Worm (Caenorhabditis elegans) whole organism, young adult: ENCODE data around the gene spp-6.
"Not testable (repeated sequence)": the region's sequence is repeated elsewhere in the genome, so short reads cannot be mapped to it uniquely, and the experiment has no call there.

ENCODE experiments used
- efl-1 ChIP-seq: fragments of 150-350 bp; optimal IDR thresholded peaks from 2 replicates; lab custom pipeline; 2014; ENCODE audit warnings: missing biosample characterization, missing genetic modification reagents, missing genetic modification characterization
- let-526 ChIP-seq: fragments of 200-800 bp; sonication (Bioruptor generic); IDR thresholded peaks from 2 replicates; pipeline ENCODE4 v1.3.6; 2022; ENCODE audit warnings: missing genetic modification reagents, missing genetic modification characterization, missing compliant biosample characterization
- tlf-1 ChIP-seq: fragments of 200-800 bp; sonication (Bioruptor generic); optimal IDR thresholded peaks from 2 replicates; lab custom pipeline; 2018; ENCODE audit warnings: mild to moderate bottlenecking, missing genetic modification characterization, missing compliant biosample characterization

The spp-6 gene

DNA sequence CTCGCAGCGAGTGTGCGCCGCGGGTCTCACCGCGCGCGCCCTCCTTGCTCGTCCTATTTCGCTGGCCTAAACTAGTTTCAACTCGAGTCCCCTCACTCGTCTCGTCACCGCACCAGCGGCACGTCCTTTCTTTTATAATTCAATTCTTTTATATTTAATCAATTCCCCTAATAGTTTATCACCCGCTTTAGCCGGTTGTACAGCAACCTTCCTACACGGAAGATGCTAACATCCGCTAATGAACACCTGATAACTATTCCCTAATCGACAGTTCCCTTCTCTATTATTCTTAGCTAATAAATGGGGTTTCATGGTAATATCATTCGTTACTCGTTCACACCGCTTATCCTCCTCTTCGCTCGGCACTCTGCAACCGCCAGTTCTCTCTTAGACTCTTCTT is 48.1 kb downstream of the spp-6 start, which contains the start of gene C56G3.2:
Gene C56G3.2, plus strand, starts transcription at position 301 of the 400 bp plus-strand sequence.
- not testable (repeated sequence) for TF ChIP-seq efl-1 (GFP tag; lab: Kevin White, UChicago); tlf-1; let-526 (GFP tag; lab: Robert Waterston, UW)
- TF ChIP-seq, all 124 proteins: peak for 0; not testable (repeated sequence) for 124
